Fruit fly (Drosophila melanogaster) whole organism, wandering third instar larva: Measurements from ENCODE around the gene Shmt.

Experiments used
- Dfd ChIP-seq: fragments of >200 bp; optimal IDR thresholded peaks from 2 replicates; lab custom pipeline; 2017; ENCODE audit warnings: missing biosample characterization, missing genetic modification characterization
- Myc ChIP-seq: fragments of >200 bp; optimal IDR thresholded peaks from 2 replicates; lab custom pipeline; 2017
- OdsH ChIP-seq: fragments of 200-800 bp; sonication (Bioruptor generic); optimal IDR thresholded peaks from 2 replicates; lab custom pipeline; 2016; ENCODE audit warnings: missing biosample characterization, mild to moderate bottlenecking, missing genetic modification characterization
- Sp1 ChIP-seq: fragments of 200-800 bp; sonication (Bioruptor generic); optimal IDR thresholded peaks from 3 replicates; lab custom pipeline; 2019; ENCODE audit warnings: missing biosample characterization, mild to moderate bottlenecking, missing genetic modification characterization, moderate library complexity
- dsf ChIP-seq: sonication (Bioruptor generic); optimal IDR thresholded peaks from 2 replicates; lab custom pipeline; 2016; ENCODE audit warnings: missing biosample characterization, missing genetic modification characterization, borderline replicate concordance
- fru ChIP-seq: fragments of 200-800 bp; sonication (Bioruptor generic); optimal IDR thresholded peaks from 3 replicates; lab custom pipeline; 2016; ENCODE audit warnings: missing biosample characterization, mild to moderate bottlenecking, missing genetic modification characterization
- lola ChIP-seq: fragments of >200 bp; optimal IDR thresholded peaks from 2 replicates; lab custom pipeline; 2017; ENCODE audit warnings: missing biosample characterization, missing genetic modification characterization
- pan ChIP-seq: fragments of >200 bp; optimal IDR thresholded peaks from 2 replicates; lab custom pipeline; 2017
- psq ChIP-seq: fragments of 200-800 bp; sonication (Bioruptor generic); optimal IDR thresholded peaks from 3 replicates; lab custom pipeline; 2017; ENCODE audit warnings: missing biosample characterization, mild to moderate bottlenecking, missing genetic modification characterization, moderate library complexity
- woc ChIP-seq: sonication (Bioruptor generic); optimal IDR thresholded peaks from 2 replicates; lab custom pipeline; 2016; ENCODE audit warnings: missing biosample characterization, mild to moderate bottlenecking, missing genetic modification characterization

dm6 chrX:5905086-5905400, 11.6 kb downstream of the Shmt start:
- no peak for TF ChIP-seq OdsH
- TF ChIP-seq pan, result no peak
- no peak for TF ChIP-seq Dfd (GFP tag; lab: Kevin White, UChicago)
- no peak for TF ChIP-seq psq
- TF ChIP-seq dsf (GFP tag; lab: Kevin White, UChicago), result no peak
- TF ChIP-seq lola (GFP tag; lab: Kevin White, UChicago), result no peak
- TF ChIP-seq Myc, result no peak
- no peak for TF ChIP-seq woc (GFP tag; lab: Kevin White, UChicago)
- TF ChIP-seq fru (GFP tag; lab: Kevin White, UChicago), result no peak
- no peak for TF ChIP-seq Sp1
